Worm (Caenorhabditis elegans): ENCODE data around the gene M04D8.7.

M04D8.7 gene

DNA sequence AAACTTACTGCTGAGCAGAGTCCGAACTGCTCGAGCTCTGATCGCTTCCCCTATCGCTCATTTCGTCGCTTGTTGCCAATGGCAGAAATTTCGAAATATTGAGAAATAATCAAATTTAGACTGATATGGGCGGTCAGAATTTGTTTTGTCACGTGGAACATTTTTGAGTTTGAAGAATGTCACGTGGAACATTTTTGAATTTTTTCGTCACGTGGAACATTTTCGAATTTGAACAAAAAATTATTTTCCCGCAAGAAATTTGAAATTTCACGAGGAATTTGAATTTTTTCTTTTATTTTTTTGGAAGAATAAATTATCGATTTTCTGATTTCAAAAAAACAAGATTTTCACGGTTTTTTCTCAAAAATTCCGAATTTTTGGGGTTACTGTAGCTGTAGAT is 27.1 kb upstream of the M04D8.7 start, which contains the start of gene fbxa-155:
Gene fbxa-155 (minus strand): TSS at position 101 of the 400 bp plus-strand sequence.
- TF ChIP-seq unc-39 (tag; optimal IDR thresholded peaks at IDR 0.05) (no peak), ceh-16 (tag; optimal IDR thresholded peaks at IDR 0.05) (no peak), eor-1 (tag; optimal IDR thresholded peaks at IDR 0.05) (no peak), ztf-4 (tag; optimal IDR thresholded peaks at IDR 0.05) (no peak), daf-12 (tag; optimal IDR thresholded peaks at IDR 0.05) (no peak)

DNA sequence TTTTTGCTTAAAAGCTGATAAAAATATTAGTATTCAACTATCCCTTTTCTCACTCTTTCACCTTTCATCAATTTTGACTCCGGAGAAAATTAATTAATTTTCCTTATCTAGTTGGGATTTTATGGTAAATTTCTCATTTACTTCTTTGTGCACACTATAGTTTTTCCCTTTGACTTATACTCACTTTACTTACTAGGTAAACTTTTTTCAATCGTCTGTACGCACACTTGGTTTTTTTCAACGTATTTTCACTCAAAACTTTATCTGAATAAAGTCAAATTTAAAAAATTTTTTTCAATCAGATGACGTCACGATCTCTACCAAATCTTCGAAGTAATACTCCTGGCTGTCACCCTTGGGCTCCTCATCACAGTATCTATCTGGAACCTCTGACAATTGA is 25.1 kb upstream of the M04D8.7 start, which contains the start of gene C05B5.16:
Gene C05B5.16 (plus strand): TSS at position 301 of the 400 bp plus-strand sequence.
- TF ChIP-seq nhr-237 (tag; optimal IDR thresholded peaks at IDR 0.05) (no peak), pha-4 (tag; optimal IDR thresholded peaks at IDR 0.05) (no peak), aly-2 (tag; optimal IDR thresholded peaks at IDR 0.05) (no peak), ztf-4 (tag; optimal IDR thresholded peaks at IDR 0.05) (no peak)

DNA sequence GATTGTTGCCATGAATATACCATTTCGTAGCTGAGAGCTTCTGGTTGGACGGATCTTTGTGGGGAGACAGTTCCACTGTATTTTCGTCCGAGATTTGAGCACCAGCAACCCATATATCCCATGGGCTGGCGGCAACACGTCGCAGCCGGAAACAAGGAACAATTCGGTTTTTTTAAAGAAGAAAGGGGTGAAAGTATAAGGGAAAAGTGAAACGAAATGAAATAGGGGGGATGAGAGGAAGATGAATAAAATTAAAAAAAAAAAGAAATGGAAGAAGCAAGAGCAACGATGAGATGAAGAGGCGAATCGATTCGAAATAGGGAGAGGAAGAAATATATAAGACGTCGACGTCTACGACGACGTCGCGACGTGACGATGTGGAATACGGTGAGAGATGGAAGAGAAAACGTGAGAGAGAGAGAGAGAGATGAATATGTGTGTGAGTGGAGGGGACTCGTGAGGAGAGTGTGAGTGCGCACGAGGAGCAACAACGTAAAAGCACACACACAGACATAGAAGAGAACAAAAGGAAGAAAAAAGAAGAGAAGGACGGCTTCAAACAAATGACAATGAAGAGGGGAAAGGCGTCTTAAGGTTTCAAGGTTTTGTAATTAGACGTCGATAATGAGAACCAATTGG is 20.7 kb upstream of the M04D8.7 start, which contains the start of gene rgs-1:
Gene rgs-1 (minus strand): TSS at position 146 of the 639 bp plus-strand sequence.
- peak; percentile 25 for TF ChIP-seq snpc-4 (tag; optimal IDR thresholded peaks at IDR 0.05)
- TF ChIP-seq hmg-11 (tag; optimal IDR thresholded peaks at IDR 0.05): peak; percentile 79
- peak; percentile 86 for TF ChIP-seq fkh-10 (GFP tag; optimal IDR thresholded peaks at IDR 0.05)
- TF ChIP-seq skn-1 (tag; optimal IDR thresholded peaks at IDR 0.05): peak; percentile 21
- peak; percentile 77 for TF ChIP-seq nfya-1 (tag; optimal IDR thresholded peaks at IDR 0.05; ENCODE audit: insufficient read depth)
- TF ChIP-seq lin-15B (tag; optimal IDR thresholded peaks at IDR 0.05): peak; percentile 28
- TF ChIP-seq nhr-28 (tag; optimal IDR thresholded peaks at IDR 0.05): no peak
- TF ChIP-seq eor-1 (tag; optimal IDR thresholded peaks at IDR 0.05): no peak
- no peak for TF ChIP-seq nhr-237 (tag; optimal IDR thresholded peaks at IDR 0.05)
- TF ChIP-seq pha-4 (tag; optimal IDR thresholded peaks at IDR 0.05): peak; percentile 5

DNA sequence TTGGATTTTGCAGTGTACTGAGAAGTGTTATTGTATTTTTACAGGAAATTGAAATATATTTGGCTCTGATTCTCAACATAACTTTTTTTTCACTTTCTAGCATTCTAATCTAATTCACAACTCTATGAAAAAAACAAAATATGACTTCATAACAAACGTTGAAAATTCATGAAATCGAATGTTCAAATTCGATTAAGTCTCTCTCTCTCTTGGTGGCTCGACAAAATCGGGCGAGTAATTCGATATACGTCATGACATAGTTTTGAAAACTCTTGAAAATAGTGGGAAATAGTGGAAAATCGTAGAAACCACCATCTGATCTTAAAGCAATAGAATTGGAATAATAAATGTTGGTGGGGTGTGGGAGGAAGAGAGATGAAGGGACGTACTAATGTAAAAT is 19.2 kb upstream of the M04D8.7 start:
- TF ChIP-seq hmg-11 (tag; optimal IDR thresholded peaks at IDR 0.05): no peak
- no peak for TF ChIP-seq jun-1 (tag; optimal IDR thresholded peaks at IDR 0.05)
- no peak for TF ChIP-seq ceh-16 (tag; optimal IDR thresholded peaks at IDR 0.05)
- no peak for TF ChIP-seq unc-39 (tag; optimal IDR thresholded peaks at IDR 0.05)
- TF ChIP-seq nhr-77 (tag; optimal IDR thresholded peaks at IDR 0.05): no peak
- TF ChIP-seq nhr-67 (tag; optimal IDR thresholded peaks at IDR 0.05): no peak
- TF ChIP-seq ztf-11 (tag; optimal IDR thresholded peaks at IDR 0.05): no peak
- TF ChIP-seq ama-1 (optimal IDR thresholded peaks at IDR 0.05): no peak
- no peak for TF ChIP-seq tbx-2 (tag; optimal IDR thresholded peaks at IDR 0.05)
- TF ChIP-seq nhr-28 (tag; optimal IDR thresholded peaks at IDR 0.05): no peak
- TF ChIP-seq skn-1 (tag; optimal IDR thresholded peaks at IDR 0.05): no peak
- no peak for TF ChIP-seq ceh-82 (tag; optimal IDR thresholded peaks at IDR 0.05)
- no peak for TF ChIP-seq fos-1 (tag; optimal IDR thresholded peaks at IDR 0.05)

DNA sequence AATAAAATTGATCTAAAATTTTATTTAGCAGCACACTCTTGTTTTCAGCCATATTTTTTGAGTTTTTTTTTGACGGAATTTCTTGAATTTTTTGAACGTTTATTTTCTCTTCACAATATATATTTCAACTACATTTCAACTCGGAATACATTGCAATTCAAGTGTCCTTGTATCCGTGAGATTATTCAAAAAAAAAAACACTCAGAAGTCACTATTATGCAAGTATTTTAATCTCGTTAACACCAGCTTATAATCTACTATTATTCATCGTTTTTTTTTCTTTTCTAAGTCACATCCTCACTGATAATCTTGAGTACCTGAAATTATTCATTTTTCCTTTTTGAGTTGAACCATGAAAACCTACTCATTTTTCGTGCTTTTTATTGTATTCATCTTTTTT is 13.8 kb upstream of the M04D8.7 start, which contains the start of gene ins-21:
Gene ins-21 (plus strand): TSS at position 301 of the 400 bp plus-strand sequence.
- no peak for TF ChIP-seq skn-1 (tag; optimal IDR thresholded peaks at IDR 0.05)
- TF ChIP-seq nhr-67 (tag; optimal IDR thresholded peaks at IDR 0.05): no peak
- TF ChIP-seq mml-1 (tag; optimal IDR thresholded peaks at IDR 0.05): no peak
- no peak for TF ChIP-seq fkh-2 (tag; optimal IDR thresholded peaks at IDR 0.05)
- TF ChIP-seq lin-15B (tag; optimal IDR thresholded peaks at IDR 0.05): no peak
- TF ChIP-seq mdl-1 (tag; optimal IDR thresholded peaks at IDR 0.05): no peak
- no peak for TF ChIP-seq eor-1 (tag; optimal IDR thresholded peaks at IDR 0.05)
- TF ChIP-seq lin-39 (tag; optimal IDR thresholded peaks at IDR 0.05): no peak
- TF ChIP-seq ceh-82 (tag; optimal IDR thresholded peaks at IDR 0.05): no peak

DNA sequence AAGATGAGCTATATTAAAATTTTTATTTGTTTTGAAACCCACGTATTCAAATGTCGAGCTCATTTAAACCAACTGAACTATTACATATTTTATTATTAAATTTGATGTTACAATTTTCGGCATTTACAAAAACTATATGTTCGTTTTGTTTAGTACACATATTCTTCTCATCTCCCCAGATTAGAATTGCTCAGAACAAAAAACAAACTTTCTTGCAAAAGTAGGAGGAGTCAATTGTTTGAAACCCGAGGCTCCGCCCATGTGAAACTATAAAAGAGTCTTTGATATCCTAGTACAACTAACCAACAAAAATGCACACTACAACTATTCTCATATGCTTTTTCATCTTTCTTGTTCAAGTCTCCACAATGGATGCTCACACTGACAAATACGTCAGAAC is 11.3 kb upstream of the M04D8.7 start, which contains the start of gene ins-22:
Gene ins-22 (plus strand): TSS at position 301 of the 400 bp plus-strand sequence.
- TF ChIP-seq ceh-9 (tag; optimal IDR thresholded peaks at IDR 0.05) (no peak), ztf-4 (tag; optimal IDR thresholded peaks at IDR 0.05) (no peak), unc-39 (tag; optimal IDR thresholded peaks at IDR 0.05) (no peak)

DNA sequence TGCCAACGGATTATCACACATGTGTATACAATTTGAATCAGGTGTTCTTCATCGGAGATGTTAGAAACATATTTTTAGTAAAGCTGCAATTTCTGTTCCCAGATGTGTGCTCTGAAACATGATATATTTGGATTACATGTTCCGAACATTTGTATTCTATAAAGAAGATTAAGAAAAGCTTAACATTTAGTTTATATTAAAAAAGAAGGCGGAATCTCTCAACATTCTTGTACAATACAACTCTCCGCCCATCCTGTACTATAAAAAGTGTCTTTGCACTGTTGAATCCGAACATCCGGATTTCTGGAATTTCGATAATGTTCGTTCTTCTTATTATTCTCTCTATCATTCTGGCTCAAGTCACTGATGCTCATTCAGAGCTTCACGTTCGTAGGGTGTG is 9.3 kb upstream of the M04D8.7 start, which contains the start of gene ins-23:
Gene ins-23 (plus strand): TSS at position 301 of the 400 bp plus-strand sequence.
- TF ChIP-seq ama-1 (optimal IDR thresholded peaks at IDR 0.05) (no peak), ztf-4 (tag; optimal IDR thresholded peaks at IDR 0.05) (no peak), lsy-12 (tag; optimal IDR thresholded peaks at IDR 0.05) (no peak), nhr-11 (tag; optimal IDR thresholded peaks at IDR 0.05) (no peak), fkh-10 (GFP tag; optimal IDR thresholded peaks at IDR 0.05) (no peak), pha-4 (tag; optimal IDR thresholded peaks at IDR 0.05) (no peak), nhr-28 (tag; optimal IDR thresholded peaks at IDR 0.05) (no peak)
